Worm (Caenorhabditis elegans): Measurements from ENCODE around the gene irld-2.

The irld-2 gene

ce11 chrX:13357673-13358072 is 37.2 kb downstream of the irld-2 start:
- TF ChIP-seq sem-4 (tag; optimal IDR thresholded peaks at IDR 0.05) (peak; percentile 32), F13H6.1 (tag; optimal IDR thresholded peaks at IDR 0.05) (no peak), blmp-1 (tag; optimal IDR thresholded peaks at IDR 0.05; ENCODE audit: insufficient read depth) (peak; percentile 38), crh-2 (tag; optimal IDR thresholded peaks at IDR 0.05) (no peak), sma-9 (GFP tag; optimal IDR thresholded peaks at IDR 0.05) (peak; percentile 41), sma-9 (tag; optimal IDR thresholded peaks at IDR 0.05) (no peak), nhr-237 (tag; optimal IDR thresholded peaks at IDR 0.05) (no peak), unc-62 (GFP tag; optimal IDR thresholded peaks at IDR 0.05) (no peak), nhr-21 (tag; optimal IDR thresholded peaks at IDR 0.05) (peak; percentile 80), nhr-25 (tag; optimal IDR thresholded peaks at IDR 0.05) (peak; percentile 54), lin-13 (GFP tag; optimal IDR thresholded peaks at IDR 0.05) (no peak), snpc-4 (tag; optimal IDR thresholded peaks at IDR 0.05) (no peak), nhr-129 (tag; optimal IDR thresholded peaks at IDR 0.05) (peak; percentile 68), ztf-4 (tag; optimal IDR thresholded peaks at IDR 0.05) (no peak)

- peak; percentile 34 for TF ChIP-seq ztf-4 (tag; optimal IDR thresholded peaks at IDR 0.05)
- TF ChIP-seq dmd-4 (tag; optimal IDR thresholded peaks at IDR 0.05) = no peak
- no peak for TF ChIP-seq ceh-82 (tag; optimal IDR thresholded peaks at IDR 0.05)
- TF ChIP-seq lin-11 (tag; optimal IDR thresholded peaks at IDR 0.05) = peak; percentile 11
- TF ChIP-seq sma-9 (GFP tag; optimal IDR thresholded peaks at IDR 0.05) = peak; percentile 99
- no peak for TF ChIP-seq sma-9 (tag; optimal IDR thresholded peaks at IDR 0.05)
- TF ChIP-seq F13H6.1 (tag; optimal IDR thresholded peaks at IDR 0.05) = peak; percentile 86
- peak; percentile 82 for TF ChIP-seq crh-2 (tag; optimal IDR thresholded peaks at IDR 0.05)
- TF ChIP-seq nhr-6 (tag; optimal IDR thresholded peaks at IDR 0.05) = peak; percentile 29
- TF ChIP-seq sma-3 (GFP tag; optimal IDR thresholded peaks at IDR 0.05) = peak; percentile 84
- no peak for TF ChIP-seq C34F6.9 (tag; optimal IDR thresholded peaks at IDR 0.05)
- TF ChIP-seq ceh-16 (tag; optimal IDR thresholded peaks at IDR 0.05) = no peak
- TF ChIP-seq lin-39 (tag; optimal IDR thresholded peaks at IDR 0.05) = no peak
- TF ChIP-seq sem-4 (tag; optimal IDR thresholded peaks at IDR 0.05) = peak; percentile 73
- TF ChIP-seq skn-1 (tag; optimal IDR thresholded peaks at IDR 0.05) = no peak
- TF ChIP-seq snpc-4 (tag; optimal IDR thresholded peaks at IDR 0.05) = no peak
- peak; percentile 54 for TF ChIP-seq Y55F3AM.14 (GFP tag; optimal IDR thresholded peaks at IDR 0.05)
- TF ChIP-seq mbf-1 (tag; optimal IDR thresholded peaks at IDR 0.05) = no peak
- peak in 1 of 2 experiments; percentile 59 for TF ChIP-seq lsy-2 (tag; optimal IDR thresholded peaks at IDR 0.05)
- peak; percentile 77 for TF ChIP-seq egl-27 (tag; optimal IDR thresholded peaks at IDR 0.05)
- TF ChIP-seq peb-1 (tag; optimal IDR thresholded peaks at IDR 0.05) = no peak
- TF ChIP-seq elt-1 (tag; optimal IDR thresholded peaks at IDR 0.05) = no peak
- TF ChIP-seq nhr-25 (tag; optimal IDR thresholded peaks at IDR 0.05) = peak; percentile 86
- peak; percentile 93 for TF ChIP-seq nhr-21 (tag; optimal IDR thresholded peaks at IDR 0.05)
- peak; percentile 2 for TF ChIP-seq gmeb-1 (tag; optimal IDR thresholded peaks at IDR 0.05)
- TF ChIP-seq ztf-11 (tag; optimal IDR thresholded peaks at IDR 0.05) = no peak
- no peak for TF ChIP-seq ZK546.5 (tag; optimal IDR thresholded peaks at IDR 0.05)
- TF ChIP-seq mab-5 (tag; optimal IDR thresholded peaks at IDR 0.05) = no peak
- peak; percentile 88 for TF ChIP-seq nhr-129 (tag; optimal IDR thresholded peaks at IDR 0.05)
- no peak for TF ChIP-seq alr-1 (tag; optimal IDR thresholded peaks at IDR 0.05)
- TF ChIP-seq blmp-1 (tag; optimal IDR thresholded peaks at IDR 0.05; ENCODE audit: insufficient read depth) = peak; percentile 83
- peak; percentile 71 to 84 for TF ChIP-seq mdl-1 (tag; optimal IDR thresholded peaks at IDR 0.05)
- TF ChIP-seq fos-1 (tag; optimal IDR thresholded peaks at IDR 0.05) = peak; percentile 83
- TF ChIP-seq lin-13 (GFP tag; optimal IDR thresholded peaks at IDR 0.05) = peak; percentile 46
- no peak for TF ChIP-seq aly-2 (tag; optimal IDR thresholded peaks at IDR 0.05)
These were observed 38.4 kb downstream of the irld-2 start for ce11 chrX:13356469-13356868.

- TF ChIP-seq F13H6.1 (tag; optimal IDR thresholded peaks at IDR 0.05) (peak; percentile 78), lin-39 (tag; optimal IDR thresholded peaks at IDR 0.05) (no peak), nhr-23 (tag; optimal IDR thresholded peaks at IDR 0.05) (no peak), alr-1 (tag; optimal IDR thresholded peaks at IDR 0.05) (no peak), lin-13 (GFP tag; optimal IDR thresholded peaks at IDR 0.05) (no peak), crh-2 (tag; optimal IDR thresholded peaks at IDR 0.05) (peak; percentile 4), unc-62 (GFP tag; optimal IDR thresholded peaks at IDR 0.05) (no peak), ama-1 (optimal IDR thresholded peaks at IDR 0.05) (no peak), mbf-1 (tag; optimal IDR thresholded peaks at IDR 0.05) (no peak), nhr-25 (tag; optimal IDR thresholded peaks at IDR 0.05) (peak; percentile 73), gmeb-1 (tag; optimal IDR thresholded peaks at IDR 0.05) (no peak), ztf-1 (GFP tag; conservative IDR thresholded peaks at IDR 0.05) (no peak), aly-2 (tag; optimal IDR thresholded peaks at IDR 0.05) (no peak), ztf-4 (tag; optimal IDR thresholded peaks at IDR 0.05) (no peak), skn-1 (tag; optimal IDR thresholded peaks at IDR 0.05) (no peak), lsy-2 (tag; optimal IDR thresholded peaks at IDR 0.05) (peak in 1 of 2 experiments; percentile 34), dmd-4 (tag; optimal IDR thresholded peaks at IDR 0.05) (no peak), unc-39 (tag; optimal IDR thresholded peaks at IDR 0.05) (no peak), ztf-11 (tag; optimal IDR thresholded peaks at IDR 0.05) (no peak), egl-27 (tag; optimal IDR thresholded peaks at IDR 0.05) (peak; percentile 24), nhr-129 (tag; optimal IDR thresholded peaks at IDR 0.05) (peak; percentile 95), R02D3.7 (tag; optimal IDR thresholded peaks at IDR 0.05) (no peak), C34F6.9 (tag; optimal IDR thresholded peaks at IDR 0.05) (no peak), ZK546.5 (tag; optimal IDR thresholded peaks at IDR 0.05) (no peak), nhr-11 (tag; optimal IDR thresholded peaks at IDR 0.05) (no peak), Y55F3AM.14 (GFP tag; optimal IDR thresholded peaks at IDR 0.05) (peak; percentile 45), elt-1 (tag; optimal IDR thresholded peaks at IDR 0.05) (no peak), unc-55 (GFP tag; optimal IDR thresholded peaks at IDR 0.05) (no peak), nhr-12 (tag; optimal IDR thresholded peaks at IDR 0.05) (no peak), lin-11 (tag; optimal IDR thresholded peaks at IDR 0.05) (no peak)
These were observed 40.0 kb downstream of the irld-2 start for ce11 chrX:13354672-13355407.

All from whole organism, L2 larva.